Worm (Caenorhabditis elegans): ENCODE data around the gene shc-3.

shc-3 gene

DNA sequence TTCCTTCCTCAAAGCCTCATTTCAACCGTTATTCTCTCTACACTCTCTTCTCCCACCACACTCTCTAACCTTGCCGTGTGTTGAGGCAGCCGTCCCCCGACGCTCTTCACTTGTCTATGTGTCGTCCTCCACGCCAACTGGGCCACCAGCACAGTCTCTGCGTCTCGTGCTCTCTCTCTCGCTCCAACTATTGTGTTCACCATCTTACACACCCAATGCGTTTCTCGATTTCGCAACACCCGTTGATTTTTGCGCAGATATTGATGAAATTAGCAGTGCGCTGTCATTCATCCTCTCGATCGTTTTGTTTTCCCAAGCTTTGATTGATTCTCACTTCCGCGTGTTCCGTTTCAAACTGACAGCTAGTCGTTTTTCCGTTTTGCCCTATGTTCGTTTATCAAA, 30.2 kb upstream of the shc-3 start (continued):
- TF ChIP-seq ceh-22 (tag; optimal IDR thresholded peaks at IDR 0.05) (no peak), lim-6 (tag; optimal IDR thresholded peaks at IDR 0.05) (peak; percentile 6), pqm-1 (tag; optimal IDR thresholded peaks at IDR 0.05) (no peak), rnt-1 (tag; optimal IDR thresholded peaks at IDR 0.05) (peak; percentile 28), ceh-18 (tag; optimal IDR thresholded peaks at IDR 0.05) (peak; percentile 51), ref-2 (tag; optimal IDR thresholded peaks at IDR 0.05) (peak; percentile 50), T23F11.4 (GFP tag; optimal IDR thresholded peaks at IDR 0.05) (no peak), unc-3 (GFP tag; conservative IDR thresholded peaks at IDR 0.05) (no peak), unc-3 (tag; optimal IDR thresholded peaks at IDR 0.05) (no peak), ahr-1 (tag; optimal IDR thresholded peaks at IDR 0.05) (no peak), ttx-3 (tag; optimal IDR thresholded peaks at IDR 0.05) (no peak), tbx-2 (tag; optimal IDR thresholded peaks at IDR 0.05) (peak; percentile 61), unc-42 (tag; optimal IDR thresholded peaks at IDR 0.05) (peak; percentile 53), mec-3 (tag; optimal IDR thresholded peaks at IDR 0.05; ENCODE audit: borderline replicate concordance) (no peak), ceh-31 (tag; optimal IDR thresholded peaks at IDR 0.05) (peak; percentile 89), pax-1 (tag; optimal IDR thresholded peaks at IDR 0.05) (no peak)

DNA sequence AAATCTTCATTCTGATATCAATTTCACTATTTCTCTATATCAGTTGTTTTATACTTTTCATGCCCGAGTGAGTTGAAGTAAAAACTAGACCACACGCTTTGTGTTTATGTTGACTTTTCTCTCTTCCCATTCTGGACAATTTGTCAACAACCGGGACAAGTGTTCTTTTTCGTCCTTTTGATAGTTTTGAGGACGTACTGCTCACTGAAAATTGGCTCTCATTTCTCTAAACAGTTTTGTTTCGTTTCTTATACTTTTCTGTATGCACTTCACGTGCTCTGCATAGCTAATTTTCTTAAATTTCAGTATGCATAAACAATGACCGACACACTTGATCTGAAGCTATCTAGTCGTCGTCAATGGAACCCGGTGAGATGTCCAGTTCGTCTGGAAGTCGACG, 29.7 kb upstream of the shc-3 start, which contains the start of gene adm-2:
Gene adm-2, plus strand, starts transcription at position 301 of the 400 bp plus-strand sequence.
- TF ChIP-seq che-1 (tag; optimal IDR thresholded peaks at IDR 0.05) (no peak), ttx-3 (tag; optimal IDR thresholded peaks at IDR 0.05) (no peak), F13H6.1 (tag; optimal IDR thresholded peaks at IDR 0.05) (no peak), elt-2 (tag; optimal IDR thresholded peaks at IDR 0.05) (no peak), ceh-34 (tag; optimal IDR thresholded peaks at IDR 0.05) (no peak), ceh-9 (tag; optimal IDR thresholded peaks at IDR 0.05) (no peak), unc-55 (GFP tag; optimal IDR thresholded peaks at IDR 0.05) (no peak), rnt-1 (tag; optimal IDR thresholded peaks at IDR 0.05) (no peak), unc-3 (GFP tag; conservative IDR thresholded peaks at IDR 0.05) (no peak), unc-3 (tag; optimal IDR thresholded peaks at IDR 0.05) (no peak), pax-1 (tag; optimal IDR thresholded peaks at IDR 0.05) (no peak), K02D7.2 (tag; optimal IDR thresholded peaks at IDR 0.05) (no peak), lin-11 (tag; optimal IDR thresholded peaks at IDR 0.05) (no peak), nhr-232 (tag; optimal IDR thresholded peaks at IDR 0.05) (no peak), lim-6 (tag; optimal IDR thresholded peaks at IDR 0.05) (no peak)

DNA sequence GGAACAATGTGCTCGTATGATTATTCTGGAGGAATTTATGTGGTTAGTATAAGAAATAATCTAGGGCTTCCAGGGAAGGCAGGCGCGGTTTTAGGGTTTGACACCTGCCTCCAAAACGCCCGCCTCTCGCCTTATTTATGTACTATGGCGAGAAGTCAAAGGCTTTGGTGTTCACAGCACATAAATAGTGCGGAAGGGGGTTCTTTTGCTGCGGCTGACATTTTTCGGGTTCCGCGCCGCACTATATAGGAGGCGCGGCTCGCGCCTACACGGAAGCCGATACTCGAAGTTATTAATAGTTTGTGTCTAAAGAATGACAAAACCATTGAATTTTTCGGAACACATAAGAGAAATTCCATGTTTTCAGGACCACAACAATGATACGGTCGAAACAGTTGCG, 27.0 kb upstream of the shc-3 start:
- TF ChIP-seq ceh-9 (tag; optimal IDR thresholded peaks at IDR 0.05) = no peak
- no peak for TF ChIP-seq hlh-15 (tag; optimal IDR thresholded peaks at IDR 0.05)
- TF ChIP-seq ceh-48 (tag; optimal IDR thresholded peaks at IDR 0.05) = no peak
- TF ChIP-seq zip-5 (tag; optimal IDR thresholded peaks at IDR 0.05) = no peak
- no peak for TF ChIP-seq mec-3 (tag; optimal IDR thresholded peaks at IDR 0.05; ENCODE audit: borderline replicate concordance)
- no peak for TF ChIP-seq ttx-3 (tag; optimal IDR thresholded peaks at IDR 0.05)
- TF ChIP-seq gmeb-2 (tag; optimal IDR thresholded peaks at IDR 0.05) = no peak
- TF ChIP-seq F13H6.1 (tag; optimal IDR thresholded peaks at IDR 0.05) = no peak
- TF ChIP-seq fkh-10 (GFP tag; optimal IDR thresholded peaks at IDR 0.05) = no peak
- TF ChIP-seq elt-4 (tag; optimal IDR thresholded peaks at IDR 0.05) = no peak
- TF ChIP-seq ceh-24 (tag; optimal IDR thresholded peaks at IDR 0.05) = no peak
- no peak for TF ChIP-seq odd-2 (tag; optimal IDR thresholded peaks at IDR 0.05)
- TF ChIP-seq elt-2 (tag; optimal IDR thresholded peaks at IDR 0.05) = no peak
- TF ChIP-seq hlh-8 (tag; optimal IDR thresholded peaks at IDR 0.05) = no peak
- no peak for TF ChIP-seq pros-1 (tag; optimal IDR thresholded peaks at IDR 0.05)
- no peak for TF ChIP-seq tbx-7 (tag; optimal IDR thresholded peaks at IDR 0.05)

DNA sequence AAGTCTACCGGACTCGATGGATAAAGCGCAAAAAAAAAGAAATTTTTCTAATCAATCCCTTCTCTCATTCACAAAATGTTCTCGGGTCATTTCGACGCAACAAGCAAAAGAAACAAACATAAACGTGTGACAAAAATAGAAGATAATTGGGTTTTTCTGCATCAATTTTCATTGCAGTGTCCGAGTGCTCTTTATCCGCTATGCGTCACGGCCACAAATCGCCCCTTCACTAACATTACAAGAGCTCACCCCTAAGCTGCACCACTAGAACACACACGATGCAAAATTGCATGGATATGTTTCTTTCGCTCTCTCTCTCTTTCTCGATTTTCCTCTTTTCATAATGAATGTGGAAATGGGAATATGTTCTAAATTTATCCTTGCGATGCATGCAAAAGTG, 21.2 kb upstream of the shc-3 start:
- TF ChIP-seq unc-42 (tag; optimal IDR thresholded peaks at IDR 0.05) (peak; percentile 54), sdc-2 (tag; optimal IDR thresholded peaks at IDR 0.05) (peak; percentile 67), nfya-1 (tag; optimal IDR thresholded peaks at IDR 0.05) (peak; percentile 10), ceh-14 (tag; optimal IDR thresholded peaks at IDR 0.05) (no peak)
